Fruit fly (Drosophila melanogaster) whole organism, pupa: Measurements from ENCODE around the gene CtsF.
A peak's percentile ranks its signal among the peaks of the same experiment; 100 is the strongest.

Experiments
- CG15710 ChIP-seq: fragments of 200-800 bp; sonication (Bioruptor generic); optimal IDR thresholded peaks from 2 replicates; lab custom pipeline; 2018; ENCODE audit warnings: missing biosample characterization, mild to moderate bottlenecking, missing genetic modification characterization, moderate library complexity
- CG9948 ChIP-seq: fragments of 200-800 bp; sonication (Bioruptor generic); optimal IDR thresholded peaks from 2 replicates; lab custom pipeline; 2018; ENCODE audit warnings: missing biosample characterization, mild to moderate bottlenecking, missing genetic modification characterization, moderate library complexity
- EcR ChIP-seq: fragments of 200-800 bp; sonication (Bioruptor generic); optimal IDR thresholded peaks from 3 replicates; lab custom pipeline; 2019; ENCODE audit warnings: missing biosample characterization, missing genetic modification characterization, mild to moderate bottlenecking, moderate library complexity, missing genetic modification reagents
- Snoo ChIP-seq: fragments of 200-800 bp; sonication (Bioruptor generic); optimal IDR thresholded peaks from 3 replicates; lab custom pipeline; 2017; ENCODE audit warnings: missing biosample characterization, mild to moderate bottlenecking, missing genetic modification characterization, inconsistent platforms
- fd96Ca ChIP-seq: fragments of 200-800 bp; sonication (Bioruptor generic); IDR thresholded peaks from 3 replicates; pipeline ENCODE4 v1.3.6; 2022; ENCODE audit warnings: missing biosample characterization, missing genetic modification characterization
- rn ChIP-seq: fragments of 200-800 bp; sonication (Bioruptor generic); IDR thresholded peaks from 2 replicates; pipeline ENCODE4 v1.3.6; 2022; ENCODE audit warnings: missing biosample characterization, missing genetic modification characterization

DNA sequence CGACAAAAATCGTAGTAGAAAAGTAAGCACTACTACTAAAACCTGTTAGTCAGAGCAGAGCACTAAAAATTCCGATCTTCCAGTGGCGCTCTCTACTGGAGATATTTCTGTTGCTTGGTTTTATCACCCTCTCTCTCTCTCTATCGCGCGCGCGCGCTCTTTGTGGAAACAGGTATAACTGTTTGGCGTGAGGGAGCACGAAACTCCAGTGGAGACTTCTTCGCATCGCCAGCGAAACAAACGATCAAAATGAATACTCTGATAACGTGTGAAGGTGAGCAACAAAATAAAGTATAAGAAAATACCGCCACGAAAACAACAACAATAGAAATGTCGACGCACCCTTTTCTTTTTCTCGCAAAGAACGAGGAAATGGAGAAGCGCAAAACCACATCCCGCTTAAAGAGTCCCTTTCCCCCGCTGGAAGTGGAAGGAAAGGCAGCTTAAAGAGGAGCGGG is 35.2 kb downstream of the CtsF start:
- TF ChIP-seq EcR (GFP tag; lab: Kevin White, UChicago) (peak; percentile 60), Snoo (tag; lab: Kevin White, UChicago) (no peak), fd96Ca (GFP tag; lab: Robert Waterston, UW) (no peak), CG15710 (tag; lab: Kevin White, UChicago) (no peak), rn (no peak), CG9948 (tag; lab: Kevin White, UChicago) (no peak)
